Fruit fly (Drosophila melanogaster) whole organism, embryonic: ENCODE data around the gene CG11456.

Source experiments
- Abd-B ChIP-seq: fragments of 200-800 bp; sonication (Bioruptor generic); optimal IDR thresholded peaks from 2 replicates; lab custom pipeline; 2018; ENCODE audit warnings: missing biosample characterization, mild to moderate bottlenecking, missing genetic modification characterization, moderate library complexity
- Aef1 ChIP-seq: fragments of 200-800 bp; sonication (Bioruptor generic); IDR thresholded peaks from 3 replicates; pipeline ENCODE4 v1.3.6; 2022; ENCODE audit warnings: missing biosample characterization, missing genetic modification characterization
- Awh ChIP-seq: fragments of 200-800 bp; sonication (Bioruptor generic); IDR thresholded peaks from 2 replicates; pipeline ENCODE4, ENCODE4 v1.3.6; 2022; ENCODE audit warnings: missing biosample characterization, missing genetic modification characterization
- B-H1 ChIP-seq: fragments of 200-800 bp; sonication (Bioruptor generic); IDR thresholded peaks from 3 replicates; pipeline ENCODE4 v1.3.6; 2022; ENCODE audit warnings: missing biosample characterization, missing genetic modification characterization
- Blimp-1 ChIP-seq: fragments of 200-800 bp; sonication (Bioruptor generic); optimal IDR thresholded peaks from 3 replicates; lab custom pipeline; 2018; ENCODE audit warnings: missing biosample characterization, missing genetic modification characterization, mild to moderate bottlenecking, moderate library complexity, missing genetic modification reagents
- CG10147 ChIP-seq: fragments of 200-800 bp; sonication (Bioruptor generic); optimal IDR thresholded peaks from 2 replicates; lab custom pipeline; 2019; ENCODE audit warnings: missing biosample characterization, mild to moderate bottlenecking, missing genetic modification characterization, moderate library complexity
- CG10565 ChIP-seq: fragments of 200-800 bp; sonication (Bioruptor generic); optimal IDR thresholded peaks from 3 replicates; lab custom pipeline; 2016; ENCODE audit warnings: missing biosample characterization, mild to moderate bottlenecking, missing genetic modification characterization
- CG11696 ChIP-seq: fragments of 200-800 bp; sonication (Bioruptor generic); IDR thresholded peaks from 2 replicates; pipeline ENCODE4 v1.3.6; 2022; ENCODE audit warnings: missing biosample characterization, missing genetic modification characterization
- CG12104 ChIP-seq: fragments of 200-800 bp; sonication (Bioruptor generic); optimal IDR thresholded peaks from 3 replicates; lab custom pipeline; 2016; ENCODE audit warnings: missing biosample characterization, missing genetic modification characterization
- CG15011 ChIP-seq: fragments of 200-800 bp; sonication (Bioruptor generic); optimal IDR thresholded peaks from 3 replicates; lab custom pipeline; 2018; ENCODE audit warnings: missing biosample characterization, mild to moderate bottlenecking, missing genetic modification characterization
- CG15601 ChIP-seq: fragments of 200-800 bp; sonication (Bioruptor generic); optimal IDR thresholded peaks from 3 replicates; lab custom pipeline; 2019; ENCODE audit warnings: missing biosample characterization, mild to moderate bottlenecking, missing genetic modification characterization, moderate library complexity
- CG17829 ChIP-seq: fragments of 200-800 bp; optimal IDR thresholded peaks from 2 replicates; lab custom pipeline; 2019; ENCODE audit warnings: missing biosample characterization, mild to moderate bottlenecking, missing genetic modification characterization, moderate library complexity
- CG31388 ChIP-seq: fragments of 200-800 bp; sonication (Bioruptor generic); optimal IDR thresholded peaks from 2 replicates; lab custom pipeline; 2016; ENCODE audit warnings: missing biosample characterization, missing genetic modification characterization
- CG34224 ChIP-seq: fragments of 200-800 bp; sonication (Bioruptor generic); IDR thresholded peaks from 3 replicates; pipeline ENCODE4 v1.3.6; 2022; ENCODE audit warnings: missing biosample characterization, missing genetic modification characterization; ENCODE audit not compliant: partially characterized antibody
- CG34376 ChIP-seq: fragments of 200-800 bp; sonication (Bioruptor generic); optimal IDR thresholded peaks from 2 replicates; lab custom pipeline; 2018; ENCODE audit warnings: missing biosample characterization, mild to moderate bottlenecking, missing genetic modification characterization
- CG3838 ChIP-seq: fragments of 200-800 bp; sonication (Bioruptor generic); optimal IDR thresholded peaks from 3 replicates; lab custom pipeline; 2016; ENCODE audit warnings: missing biosample characterization, missing genetic modification characterization
- CTCF ChIP-seq: fragments of 200-800 bp; sonication (Bioruptor generic); optimal IDR thresholded peaks from 2 replicates; lab custom pipeline; 2017; ENCODE audit warnings: missing biosample characterization, mild to moderate bottlenecking, missing genetic modification characterization, moderate library complexity
- Dfd ChIP-seq, 2 experiments: fragments of >200 bp; optimal IDR thresholded peaks; 2 replicates each; lab custom pipeline; 2017; ENCODE audit warnings: missing biosample characterization in 2 of 2, missing genetic modification characterization in 2 of 2
- E2f2 ChIP-seq: fragments of 200-800 bp; sonication (Bioruptor generic); IDR thresholded peaks from 2 replicates; pipeline ENCODE4 v1.3.6; 2022; ENCODE audit warnings: missing biosample characterization, missing genetic modification characterization
- Gug ChIP-seq: fragments of 200-800 bp; sonication (Bioruptor generic); IDR thresholded peaks from 4 replicates; pipeline ENCODE4 v1.3.6; 2022; ENCODE audit warnings: missing biosample characterization, missing genetic modification characterization
- Hmx ChIP-seq: fragments of 200-800 bp; sonication (Bioruptor generic); optimal IDR thresholded peaks from 2 replicates; lab custom pipeline; 2016; ENCODE audit warnings: missing biosample characterization, missing genetic modification characterization
- MESR4 ChIP-seq: fragments of 200-800 bp; sonication (Bioruptor generic); optimal IDR thresholded peaks from 2 replicates; lab custom pipeline; 2018; ENCODE audit warnings: missing biosample characterization, mild to moderate bottlenecking, missing genetic modification characterization, moderate library complexity
- Med ChIP-seq: fragments of 200-800 bp; sonication (Bioruptor generic); peaks from one replicate; lab custom pipeline; 2016; ENCODE audit warnings: missing biosample characterization, missing genetic modification characterization, mild to moderate bottlenecking, inconsistent platforms, moderate library complexity
- Myb ChIP-seq: fragments of 200-800 bp; sonication (Bioruptor generic); optimal IDR thresholded peaks from 2 replicates; lab custom pipeline; 2016; ENCODE audit warnings: missing biosample characterization, missing genetic modification characterization
- Ravus ChIP-seq: fragments of 200-800 bp; sonication (Bioruptor generic); IDR thresholded peaks from 2 replicates; pipeline ENCODE4 v1.3.6; 2022; ENCODE audit warnings: missing biosample characterization, missing genetic modification characterization
- Side ChIP-seq: fragments of 200-800 bp; sonication (Bioruptor generic); optimal IDR thresholded peaks from 2 replicates; lab custom pipeline; 2016; ENCODE audit warnings: missing biosample characterization, missing genetic modification characterization
- Stat92E ChIP-seq, 3 experiments: fragments of >200 bp in 2 of 3; fragments of 200-800 bp in 1 of 3; sonication (Bioruptor generic) in 1 of 3; optimal IDR thresholded peaks; 2 replicates each; lab custom pipeline; 2017 to 2019; ENCODE audit warnings: missing biosample characterization in 3 of 3, missing genetic modification characterization in 3 of 3, mild to moderate bottlenecking in 1 of 3, moderate library complexity in 1 of 3
- Xrp1 ChIP-seq: fragments of 200-800 bp; sonication (Bioruptor generic); IDR thresholded peaks from 2 replicates; pipeline ENCODE4 v1.3.6; 2022; ENCODE audit warnings: missing biosample characterization, missing genetic modification characterization
- ato ChIP-seq: fragments of 200-800 bp; sonication (Bioruptor generic); IDR thresholded peaks from 2 replicates; pipeline ENCODE4 v1.3.6; 2022; ENCODE audit warnings: missing biosample characterization, missing genetic modification characterization; ENCODE audit not compliant: partially characterized antibody
- bigmax ChIP-seq: fragments of 200-800 bp; sonication (Bioruptor generic); optimal IDR thresholded peaks from 2 replicates; lab custom pipeline; 2018; ENCODE audit warnings: missing biosample characterization, mild to moderate bottlenecking, missing genetic modification characterization
- cad ChIP-seq: fragments of >200 bp; optimal IDR thresholded peaks from 2 replicates; lab custom pipeline; 2017; ENCODE audit warnings: missing biosample characterization, missing genetic modification characterization
- crp ChIP-seq, 2 experiments: fragments of 200-800 bp; sonication (Bioruptor generic); optimal IDR thresholded peaks; 2 replicates in 1 of 2; 3 replicates in 1 of 2; lab custom pipeline; 2017; ENCODE audit warnings: missing biosample characterization in 2 of 2, missing genetic modification characterization in 2 of 2, mild to moderate bottlenecking in 1 of 2, moderate library complexity in 1 of 2
- dm ChIP-seq: fragments of 200-800 bp; sonication (Bioruptor generic); optimal IDR thresholded peaks from 3 replicates; lab custom pipeline; 2016; ENCODE audit warnings: missing biosample characterization, missing genetic modification characterization
- grau ChIP-seq: fragments of 200-800 bp; optimal IDR thresholded peaks from 3 replicates; lab custom pipeline; 2019; ENCODE audit warnings: missing biosample characterization, mild to moderate bottlenecking, missing genetic modification characterization, moderate library complexity
- her ChIP-seq: fragments of 200-800 bp; sonication (Bioruptor generic); optimal IDR thresholded peaks from 2 replicates; lab custom pipeline; 2016; ENCODE audit warnings: missing biosample characterization, missing genetic modification characterization
- insv ChIP-seq, 2 experiments: fragments of 200-800 bp; sonication (Bioruptor generic); optimal IDR thresholded peaks; 3 replicates each; lab custom pipeline; 2016 to 2018; ENCODE audit warnings: missing biosample characterization in 2 of 2, missing genetic modification characterization in 2 of 2
- pzg ChIP-seq: fragments of 200-800 bp; sonication (Bioruptor generic); optimal IDR thresholded peaks from 3 replicates; lab custom pipeline; 2018; ENCODE audit warnings: missing biosample characterization, mild to moderate bottlenecking, missing genetic modification characterization, moderate library complexity
- ranshi ChIP-seq: fragments of 200-800 bp; sonication (Bioruptor generic); IDR thresholded peaks from 2 replicates; pipeline ENCODE4 v1.3.6; 2022; ENCODE audit warnings: missing biosample characterization, missing genetic modification characterization
- sc ChIP-seq, 3 experiments: fragments of >200 bp in 2 of 3; fragments of 200-800 bp in 1 of 3; sonication (Bioruptor generic) in 1 of 3; optimal IDR thresholded peaks; 2 replicates in 2 of 3; 3 replicates in 1 of 3; lab custom pipeline; 2017; ENCODE audit warnings: mild to moderate bottlenecking in 1 of 3, missing biosample characterization in 1 of 3, missing genetic modification characterization in 1 of 3, missing genetic modification reagents in 1 of 3
- schlank ChIP-seq: fragments of 200-800 bp; sonication (Bioruptor generic); optimal IDR thresholded peaks from 2 replicates; lab custom pipeline; 2018; ENCODE audit warnings: missing biosample characterization, mild to moderate bottlenecking, missing genetic modification characterization
- sens ChIP-seq: fragments of 200-800 bp; sonication (Bioruptor generic); peaks from one replicate; lab custom pipeline; 2016; ENCODE audit warnings: missing biosample characterization, missing genetic modification characterization
- sima ChIP-seq: fragments of 200-800 bp; sonication (Bioruptor generic); optimal IDR thresholded peaks from 2 replicates; lab custom pipeline; 2016; ENCODE audit warnings: missing biosample characterization, missing genetic modification characterization
- stc ChIP-seq: fragments of 200-800 bp; sonication (Bioruptor generic); IDR thresholded peaks from 2 replicates; pipeline ENCODE4 v1.3.6; 2022; ENCODE audit warnings: missing biosample characterization, missing genetic modification characterization
- tin ChIP-seq: fragments of 200-800 bp; sonication (Bioruptor generic); optimal IDR thresholded peaks from 3 replicates; lab custom pipeline; 2016; ENCODE audit warnings: missing biosample characterization, missing genetic modification characterization

The CG11456 gene

dm6 chr3L:20815666-20816375 is 26.0 kb upstream of the CG11456 start, which contains the start of the genes CG3618 and Pka-R1 (continued):
- no peak for TF ChIP-seq CG15601 (tag; lab: Kevin White, UChicago)
- TF ChIP-seq grau: no peak
- TF ChIP-seq Awh (GFP tag; lab: Robert Waterston, UW): no peak
- TF ChIP-seq tin (GFP tag; lab: Kevin White, UChicago): no peak
- no peak for TF ChIP-seq B-H1 (GFP tag; lab: Robert Waterston, UW)
- no peak for TF ChIP-seq CG11696 (GFP tag; lab: Robert Waterston, UW)
- peak in 1 of 3 experiments; percentile 24 for TF ChIP-seq Stat92E (GFP tag; optimal IDR thresholded peaks at IDR 0.05; lab: Kevin White, UChicago)
- TF ChIP-seq MESR4 (GFP tag; lab: Kevin White, UChicago): peak; percentile 83
- TF ChIP-seq Gug (GFP tag; lab: Robert Waterston, UW): no peak
- TF ChIP-seq schlank (tag; lab: Kevin White, UChicago): no peak
- TF ChIP-seq Abd-B (GFP tag; lab: Kevin White, UChicago): no peak
- TF ChIP-seq insv (GFP tag; optimal IDR thresholded peaks at IDR 0.05; lab: Kevin White, UChicago): no peak
- peak; percentile 58 for TF ChIP-seq CTCF
- peak; percentile 24 for TF ChIP-seq her (GFP tag; lab: Kevin White, UChicago)
- no peak for TF ChIP-seq E2f2 (GFP tag; lab: Robert Waterston, UW)
- TF ChIP-seq Side: no peak
- no peak for TF ChIP-seq Aef1 (GFP tag; lab: Robert Waterston, UW)
- peak; percentile 63 for TF ChIP-seq bigmax (GFP tag; lab: Kevin White, UChicago)
- peak; percentile 22 for TF ChIP-seq CG17829 (tag; lab: Kevin White, UChicago)
- peak; percentile 73 for TF ChIP-seq pzg (GFP tag; lab: Kevin White, UChicago)
- peak; percentile 71 for TF ChIP-seq Myb
- TF ChIP-seq sc (optimal IDR thresholded peaks at IDR 0.05; lab: Kevin White, UChicago): no peak
- TF ChIP-seq sc (GFP tag; optimal IDR thresholded peaks at IDR 0.05; lab: Kevin White, UChicago): no peak
- TF ChIP-seq CG34376 (GFP tag; lab: Kevin White, UChicago): peak; percentile 32
- peak; percentile 53 for TF ChIP-seq dm
- no peak for TF ChIP-seq CG10147 (GFP tag; lab: Kevin White, UChicago)
- no peak for TF ChIP-seq Xrp1 (GFP tag; lab: Robert Waterston, UW)
- no peak for TF ChIP-seq ato (GFP tag; lab: Robert Waterston, UW)
- TF ChIP-seq CG34224 (GFP tag; lab: Robert Waterston, UW): no peak
- TF ChIP-seq, all 482 proteins: peak for 43

DNA sequence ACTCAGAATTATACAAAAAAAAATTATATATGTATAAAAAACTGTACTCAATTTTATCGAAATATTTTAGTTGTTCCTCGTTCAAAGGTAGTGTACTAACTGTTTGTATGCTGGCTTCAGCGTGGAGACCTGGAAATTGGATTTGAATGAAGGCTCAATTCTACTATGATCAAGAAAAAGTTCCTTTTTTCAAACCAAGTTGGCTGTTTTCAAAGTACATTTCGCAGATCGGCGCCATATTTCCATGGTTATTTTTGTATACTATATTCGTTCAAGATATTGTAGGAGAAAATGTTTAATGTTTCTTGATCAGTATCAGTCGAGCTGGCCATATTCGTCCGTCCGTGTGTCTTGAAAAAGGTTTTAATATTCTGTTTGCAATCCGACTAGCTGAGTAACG is 23.9 kb upstream of the CG11456 start, which contains the start of gene Mst77F:
Gene Mst77F, minus strand, starts transcription at position 101 of the 400 bp plus-strand sequence.
- TF ChIP-seq Ravus (GFP tag; lab: Robert Waterston, UW): no peak

- TF ChIP-seq sens (GFP tag; lab: Kevin White, UChicago): peak; percentile 70
- peak; percentile 43 for TF ChIP-seq CG15011 (GFP tag; lab: Kevin White, UChicago)
- peak; percentile 86 to 96 for TF ChIP-seq Dfd (GFP tag; optimal IDR thresholded peaks at IDR 0.05; lab: Kevin White, UChicago)
- TF ChIP-seq cad (GFP tag; lab: Kevin White, UChicago): peak; percentile 36
- no peak for TF ChIP-seq stc (GFP tag; lab: Robert Waterston, UW)
- TF ChIP-seq Hmx (GFP tag; lab: Kevin White, UChicago): peak; percentile 51
- TF ChIP-seq Blimp-1 (GFP tag; lab: Kevin White, UChicago): peak; percentile 83
- peak in 1 of 2 experiments; percentile 9 for TF ChIP-seq crp (GFP tag; optimal IDR thresholded peaks at IDR 0.05; lab: Kevin White, UChicago)
- TF ChIP-seq CG3838: no peak
- TF ChIP-seq sima (GFP tag; lab: Kevin White, UChicago): peak; percentile 38
- TF ChIP-seq CG12104: peak; percentile 17
- peak; percentile 59 for TF ChIP-seq CG31388 (GFP tag; lab: Kevin White, UChicago)
- TF ChIP-seq CG10565: peak; percentile 9
- TF ChIP-seq Med: no peak
- no peak for TF ChIP-seq ranshi (GFP tag; lab: Robert Waterston, UW)
These were observed 18.5 kb upstream of the CG11456 start for dm6 chr3L:20823206-20823803.
